Worm (Caenorhabditis elegans) whole organism, L3 larva: ENCODE measurements around the gene hid-1.
A peak's percentile ranks its signal among the peaks of the same experiment; 100 is the strongest.

ENCODE experiments used
- elt-2 ChIP-seq: sonication (generic microtip); optimal IDR thresholded peaks from 2 replicates; lab custom pipeline; 2016; ENCODE audit warnings: missing genetic modification reagents, mild to moderate bottlenecking, missing genetic modification characterization, missing compliant biosample characterization
- nfya-1 ChIP-seq: sonication (generic microtip); optimal IDR thresholded peaks from 2 replicates; lab custom pipeline; 2017; ENCODE audit warnings: missing genetic modification characterization, mild to moderate bottlenecking, missing compliant biosample characterization, antibody characterized with exemption, moderate library complexity; ENCODE audit not compliant: insufficient read depth
- pqm-1 ChIP-seq: fragments of 150-350 bp; optimal IDR thresholded peaks from 2 replicates; lab custom pipeline; 2017; ENCODE audit warnings: missing biosample characterization, missing genetic modification characterization, inconsistent platforms
- unc-39 ChIP-seq: sonication (generic microtip); optimal IDR thresholded peaks from 4 replicates; lab custom pipeline; 2017; ENCODE audit warnings: missing biosample characterization, missing genetic modification characterization

The hid-1 gene

ce11 chrX:2543353-2543752, 54.5 kb downstream of the hid-1 start:
- TF ChIP-seq unc-39 = no peak
- TF ChIP-seq pqm-1 = peak; percentile 22
- peak; percentile 10 for TF ChIP-seq nfya-1 (tag; lab: Kevin White, UChicago)
- TF ChIP-seq elt-2 (tag; lab: Kevin White, UChicago) = peak; percentile 59
